Fruit fly (Drosophila melanogaster) whole organism, wandering third instar larva: ENCODE measurements around the gene HDAC6.
A peak's percentile ranks its signal among the peaks of the same experiment; 100 is the strongest.

Experiments used
- Abd-B ChIP-seq: fragments of >200 bp; optimal IDR thresholded peaks from 2 replicates; lab custom pipeline; 2017; ENCODE audit warnings: missing biosample characterization, missing genetic modification characterization
- CG9705 ChIP-seq: fragments of 200-800 bp; sonication (Bioruptor generic); optimal IDR thresholded peaks from 2 replicates; lab custom pipeline; 2018; ENCODE audit warnings: missing biosample characterization, mild to moderate bottlenecking, missing genetic modification characterization
- CrebA ChIP-seq: fragments of 200-800 bp; sonication (Bioruptor generic); optimal IDR thresholded peaks from 2 replicates; lab custom pipeline; 2016; ENCODE audit warnings: missing biosample characterization, mild to moderate bottlenecking, missing genetic modification characterization, borderline replicate concordance
- Dfd ChIP-seq: fragments of >200 bp; optimal IDR thresholded peaks from 2 replicates; lab custom pipeline; 2017; ENCODE audit warnings: missing biosample characterization, missing genetic modification characterization
- GATAd ChIP-seq: sonication (Bioruptor generic); optimal IDR thresholded peaks from 2 replicates; lab custom pipeline; 2016; ENCODE audit warnings: missing biosample characterization, missing genetic modification characterization
- HLH106 ChIP-seq: fragments of 200-800 bp; optimal IDR thresholded peaks from 3 replicates; lab custom pipeline; 2019; ENCODE audit warnings: missing biosample characterization, mild to moderate bottlenecking, missing genetic modification characterization, moderate library complexity
- Hnf4 ChIP-seq: fragments of 200-800 bp; sonication (Bioruptor generic); optimal IDR thresholded peaks from 2 replicates; lab custom pipeline; 2016; ENCODE audit warnings: missing biosample characterization, mild to moderate bottlenecking, missing genetic modification characterization
- Hr78 ChIP-seq: fragments of >200 bp; optimal IDR thresholded peaks from 2 replicates; lab custom pipeline; 2017; ENCODE audit warnings: missing biosample characterization, missing genetic modification characterization
- Hr83 ChIP-seq: fragments of 200-300 bp; sonication (Bioruptor generic); optimal IDR thresholded peaks from 2 replicates; lab custom pipeline; 2016; ENCODE audit warnings: missing biosample characterization, mild to moderate bottlenecking, missing genetic modification characterization, moderate library complexity; ENCODE audit not compliant: poor library complexity, severe bottlenecking
- Jra ChIP-seq: sonication (Bioruptor generic); optimal IDR thresholded peaks from 2 replicates; lab custom pipeline; 2016; ENCODE audit warnings: missing biosample characterization, missing genetic modification characterization
- Mio ChIP-seq: sonication (Bioruptor generic); optimal IDR thresholded peaks from 2 replicates; lab custom pipeline; 2016; ENCODE audit warnings: missing biosample characterization, missing genetic modification characterization
- Myc ChIP-seq: fragments of >200 bp; optimal IDR thresholded peaks from 2 replicates; lab custom pipeline; 2017
- OdsH ChIP-seq: fragments of 200-800 bp; sonication (Bioruptor generic); optimal IDR thresholded peaks from 2 replicates; lab custom pipeline; 2016; ENCODE audit warnings: missing biosample characterization, mild to moderate bottlenecking, missing genetic modification characterization
- Rel ChIP-seq, 2 experiments: fragments of 200-800 bp; sonication (Bioruptor generic) in 1 of 2; optimal IDR thresholded peaks; 2 replicates in 1 of 2; 3 replicates in 1 of 2; lab custom pipeline; 2016 to 2019; ENCODE audit warnings: mild to moderate bottlenecking in 2 of 2, missing biosample characterization in 2 of 2, missing genetic modification characterization in 2 of 2, moderate library complexity in 1 of 2
- Sp1 ChIP-seq: fragments of 200-800 bp; sonication (Bioruptor generic); optimal IDR thresholded peaks from 3 replicates; lab custom pipeline; 2019; ENCODE audit warnings: missing biosample characterization, mild to moderate bottlenecking, missing genetic modification characterization, moderate library complexity
- br ChIP-seq: fragments of 200-800 bp; sonication (Bioruptor generic); optimal IDR thresholded peaks from 2 replicates; lab custom pipeline; 2016; ENCODE audit warnings: missing biosample characterization, missing genetic modification characterization
- brk ChIP-seq: fragments of 200-800 bp; sonication (Bioruptor generic); optimal IDR thresholded peaks from 2 replicates; lab custom pipeline; 2016; ENCODE audit warnings: missing biosample characterization, mild to moderate bottlenecking, missing genetic modification characterization
- dl ChIP-seq, 2 experiments: fragments of 175-275, 200-275 bp in 1 of 2; fragments of 200-275 bp in 1 of 2; sonication (Bioruptor generic); optimal IDR thresholded peaks; lab custom pipeline; 2018; ENCODE audit warnings: mild to moderate bottlenecking in 2 of 2, missing biosample characterization in 2 of 2, missing genetic modification characterization in 2 of 2, moderate library complexity in 2 of 2; ENCODE audit not compliant: partially characterized antibody in 2 of 2, insufficient read depth in 1 of 2
- dmrt93B ChIP-seq: fragments of 200-800 bp; sonication (Bioruptor generic); optimal IDR thresholded peaks from 2 replicates; lab custom pipeline; 2018; ENCODE audit warnings: missing biosample characterization, mild to moderate bottlenecking, missing genetic modification characterization
- ey ChIP-seq: fragments of 200-800 bp; sonication (Bioruptor generic); optimal IDR thresholded peaks from 2 replicates; lab custom pipeline; 2016; ENCODE audit warnings: missing biosample characterization, missing genetic modification characterization
- foxo ChIP-seq, 2 experiments: fragments of 200-800 bp; sonication (Bioruptor generic); optimal IDR thresholded peaks; 2 replicates in 1 of 2; 3 replicates in 1 of 2; lab custom pipeline; 2016 to 2017; ENCODE audit warnings: missing biosample characterization in 2 of 2, missing genetic modification characterization in 2 of 2
- fru ChIP-seq: fragments of 200-800 bp; sonication (Bioruptor generic); optimal IDR thresholded peaks from 3 replicates; lab custom pipeline; 2016; ENCODE audit warnings: missing biosample characterization, mild to moderate bottlenecking, missing genetic modification characterization
- h ChIP-seq: fragments of 200-800 bp; sonication (Bioruptor generic); optimal IDR thresholded peaks from 3 replicates; lab custom pipeline; 2016; ENCODE audit warnings: missing biosample characterization, mild to moderate bottlenecking, missing genetic modification characterization
- jim ChIP-seq: fragments of 175-275, 200-325 bp; sonication (Bioruptor generic); optimal IDR thresholded peaks from 2 replicates; lab custom pipeline; 2016; ENCODE audit warnings: missing biosample characterization, mild to moderate bottlenecking, missing genetic modification characterization
- lola ChIP-seq: fragments of >200 bp; optimal IDR thresholded peaks from 2 replicates; lab custom pipeline; 2017; ENCODE audit warnings: missing biosample characterization, missing genetic modification characterization
- pan ChIP-seq: fragments of >200 bp; optimal IDR thresholded peaks from 2 replicates; lab custom pipeline; 2017
- psq ChIP-seq: fragments of 200-800 bp; sonication (Bioruptor generic); optimal IDR thresholded peaks from 3 replicates; lab custom pipeline; 2017; ENCODE audit warnings: missing biosample characterization, mild to moderate bottlenecking, missing genetic modification characterization, moderate library complexity
- rgr ChIP-seq: fragments of 200-800 bp; sonication (Bioruptor generic); optimal IDR thresholded peaks from 3 replicates; lab custom pipeline; 2016; ENCODE audit warnings: missing biosample characterization, mild to moderate bottlenecking, missing genetic modification characterization
- sage ChIP-seq: fragments of 200-800 bp; sonication (Bioruptor generic); optimal IDR thresholded peaks from 2 replicates; lab custom pipeline; 2016; ENCODE audit warnings: missing biosample characterization, mild to moderate bottlenecking, missing genetic modification characterization
- sv ChIP-seq: fragments of 200-800 bp; sonication (Bioruptor generic); optimal IDR thresholded peaks from 3 replicates; lab custom pipeline; 2016; ENCODE audit warnings: missing biosample characterization, missing genetic modification characterization
- tai ChIP-seq: sonication (Bioruptor generic); optimal IDR thresholded peaks from 2 replicates; lab custom pipeline; 2016; ENCODE audit warnings: missing biosample characterization, missing genetic modification characterization
- usp ChIP-seq: fragments of >200 bp; optimal IDR thresholded peaks from 2 replicates; lab custom pipeline; 2017; ENCODE audit warnings: missing biosample characterization, missing genetic modification characterization
- woc ChIP-seq: sonication (Bioruptor generic); optimal IDR thresholded peaks from 2 replicates; lab custom pipeline; 2016; ENCODE audit warnings: missing biosample characterization, mild to moderate bottlenecking, missing genetic modification characterization

HDAC6 gene

dm6 chrX:15328148-15328718 is 4.9 kb upstream of the HDAC6 start, which contains the start of gene dah:
TSS of gene dah (plus strand) at chrX:15328342.
- TF ChIP-seq Myc (lab: Kevin White, UChicago) (no peak), CG9705 (GFP tag; lab: Kevin White, UChicago) (no peak), Hnf4 (GFP tag; lab: Kevin White, UChicago) (no peak), Hr83 (GFP tag; lab: Kevin White, UChicago) (no peak), sage (GFP tag; lab: Kevin White, UChicago) (no peak), CrebA (GFP tag; lab: Kevin White, UChicago) (no peak), Rel (GFP tag; optimal IDR thresholded peaks at IDR 0.05; lab: Kevin White, UChicago) (no peak), Rel (tag; optimal IDR thresholded peaks at IDR 0.05; lab: Kevin White, UChicago) (no peak), Jra (GFP tag; lab: Kevin White, UChicago) (no peak), Abd-B (GFP tag; lab: Kevin White, UChicago) (no peak), tai (GFP tag; lab: Kevin White, UChicago) (no peak), foxo (GFP tag; optimal IDR thresholded peaks at IDR 0.05; lab: Kevin White, UChicago) (no peak), lola (no peak), woc (no peak)

- TF ChIP-seq h (GFP tag; lab: Kevin White, UChicago) (no peak), Hr83 (GFP tag; lab: Kevin White, UChicago) (no peak), OdsH (GFP tag; lab: Kevin White, UChicago) (no peak), usp (GFP tag; lab: Kevin White, UChicago) (no peak), Mio (no peak), brk (GFP tag; lab: Kevin White, UChicago) (no peak)
These were observed 1.9 kb downstream of the HDAC6 start for dm6 chrX:15334999-15335398.

- TF ChIP-seq HLH106 (tag; lab: Kevin White, UChicago) = peak; percentile 58
- TF ChIP-seq Hnf4 (GFP tag; lab: Kevin White, UChicago) = no peak
- peak; percentile 59 for TF ChIP-seq br (GFP tag; lab: Kevin White, UChicago)
- peak; percentile 69 for TF ChIP-seq h (GFP tag; lab: Kevin White, UChicago)
- peak; percentile 9 for TF ChIP-seq woc
- peak; percentile 56 for TF ChIP-seq fru (GFP tag; lab: Kevin White, UChicago)
- TF ChIP-seq ey (GFP tag; lab: Kevin White, UChicago) = peak; percentile 56
- no peak for TF ChIP-seq sage (GFP tag; lab: Kevin White, UChicago)
- no peak for TF ChIP-seq sv (GFP tag; lab: Kevin White, UChicago)
- TF ChIP-seq GATAd (GFP tag; lab: Kevin White, UChicago) = no peak
- peak; percentile 60 for TF ChIP-seq OdsH (GFP tag; lab: Kevin White, UChicago)
- no peak for TF ChIP-seq pan (lab: Kevin White, UChicago)
- TF ChIP-seq Hr78 (GFP tag; lab: Kevin White, UChicago) = no peak
- TF ChIP-seq lola = no peak
- peak; percentile 39 for TF ChIP-seq rgr (GFP tag; lab: Kevin White, UChicago)
- no peak for TF ChIP-seq Myc (lab: Kevin White, UChicago)
- TF ChIP-seq CG9705 (GFP tag; lab: Kevin White, UChicago) = no peak
- TF ChIP-seq psq (GFP tag; lab: Kevin White, UChicago) = peak; percentile 39
- TF ChIP-seq dmrt93B (GFP tag; lab: Kevin White, UChicago) = no peak
- TF ChIP-seq jim (GFP tag; lab: Kevin White, UChicago) = no peak
- TF ChIP-seq Dfd (GFP tag; lab: Kevin White, UChicago) = no peak
- no peak for TF ChIP-seq dl (GFP tag; optimal IDR thresholded peaks at IDR 0.05; lab: Kevin White, UChicago; ENCODE audit: insufficient read depth in 1 of 2, partially characterized antibody in 2 of 2)
- peak; percentile 66 for TF ChIP-seq Sp1
- TF ChIP-seq foxo (GFP tag; optimal IDR thresholded peaks at IDR 0.05; lab: Kevin White, UChicago) = peak in 1 of 2 experiments; percentile 58
- TF ChIP-seq Rel (GFP tag; optimal IDR thresholded peaks at IDR 0.05; lab: Kevin White, UChicago) = no peak
- TF ChIP-seq Rel (tag; optimal IDR thresholded peaks at IDR 0.05; lab: Kevin White, UChicago) = peak; percentile 9
- TF ChIP-seq Jra (GFP tag; lab: Kevin White, UChicago) = no peak
- TF ChIP-seq Mio = no peak
- TF ChIP-seq Hr83 (GFP tag; lab: Kevin White, UChicago) = no peak
These were observed 2.8 kb downstream of the HDAC6 start for dm6 chrX:15335845-15336453.
